Worm (Caenorhabditis elegans) whole organism, late embryonic: Measurements from ENCODE around the gene F47B10.8.

ENCODE experiments used
- hlh-6 ChIP-seq: sonication (generic microtip); optimal IDR thresholded peaks from 2 replicates; lab custom pipeline; 2016; ENCODE audit warnings: missing genotype, missing genetic modification characterization, missing compliant biosample characterization
- pros-1 ChIP-seq: fragments of 150-350 bp; optimal IDR thresholded peaks from 2 replicates; lab custom pipeline; 2014; ENCODE audit warnings: missing biosample characterization, missing genetic modification reagents, missing genetic modification characterization

DNA sequence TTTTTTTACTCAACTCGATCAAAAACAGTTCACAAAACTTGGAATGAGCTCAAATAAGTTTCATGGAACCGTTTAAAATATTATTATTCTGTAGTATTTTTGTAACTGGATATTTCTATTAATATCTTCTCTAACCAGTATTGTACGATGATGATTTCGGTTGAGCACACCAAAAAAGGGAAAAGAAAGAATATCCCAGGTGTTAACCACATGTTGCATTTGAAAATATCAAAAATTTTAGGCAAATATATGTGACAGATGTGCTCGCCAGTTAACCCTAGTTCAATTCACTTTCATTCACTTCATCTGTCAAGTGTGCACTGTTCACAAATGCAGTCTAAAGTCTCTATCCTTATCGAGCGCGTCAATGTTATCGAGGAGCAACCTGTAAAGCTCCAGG lies 19.7 kb downstream of the F47B10.8 start, which contains the start of gene F47B10.4:
- TF ChIP-seq pros-1 (tag; lab: Kevin White, UChicago) (no peak), hlh-6 (tag; lab: Kevin White, UChicago) (no peak)
